Worm (Caenorhabditis elegans): ENCODE data around the gene ZK180.7.

The ZK180.7 gene

DNA sequence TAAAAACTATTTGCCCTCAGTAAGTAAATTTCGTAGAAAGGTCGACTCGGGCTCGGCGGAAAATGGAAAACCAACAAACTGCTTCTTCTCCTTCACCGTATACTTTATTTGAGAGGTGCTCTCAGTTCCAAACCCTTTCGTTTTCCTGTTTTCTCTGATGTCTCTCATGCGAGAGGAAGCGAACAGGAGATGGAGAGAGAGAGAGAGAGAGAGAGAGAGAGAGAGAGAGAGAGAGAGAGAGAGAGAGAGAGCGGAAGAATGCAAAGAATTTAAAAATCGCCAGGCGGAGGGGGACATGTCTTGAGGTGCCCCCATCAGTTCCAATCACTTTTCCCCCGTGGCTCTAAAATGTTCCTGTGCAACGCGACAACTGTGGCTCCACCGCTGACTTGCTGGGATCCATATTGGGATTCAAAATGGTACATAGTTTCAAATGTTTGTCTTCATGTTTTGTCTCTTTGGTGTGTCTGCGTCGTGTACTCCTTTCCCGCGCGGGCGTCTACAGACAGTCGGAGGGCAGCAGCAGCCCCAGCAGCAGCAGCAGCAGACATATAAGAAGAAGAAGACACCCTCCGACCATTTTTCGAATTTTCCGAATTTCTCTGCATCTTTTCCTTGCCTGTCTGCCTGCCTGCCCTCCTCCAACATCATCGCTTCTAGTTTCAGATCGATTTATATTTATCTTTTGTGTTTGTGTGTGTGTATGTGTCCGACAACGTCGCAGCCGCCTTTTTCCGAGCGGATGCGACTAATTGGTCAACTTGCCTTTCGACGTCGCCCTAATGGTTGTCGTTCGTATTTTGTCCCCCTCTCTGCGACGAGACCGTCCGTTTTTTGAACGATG is 35.8 kb upstream of the ZK180.7 start, which contains the start of gene R08C7.11 (continued):
- TF ChIP-seq nfya-1 (tag; optimal IDR thresholded peaks at IDR 0.05): peak; percentile 16
- TF ChIP-seq npax-4 (tag; optimal IDR thresholded peaks at IDR 0.05): no peak
- TF ChIP-seq sdc-2 (tag; optimal IDR thresholded peaks at IDR 0.05): peak; percentile 50
- TF ChIP-seq unc-55 (GFP tag; optimal IDR thresholded peaks at IDR 0.05): no peak
- TF ChIP-seq nhr-11 (tag; optimal IDR thresholded peaks at IDR 0.05): no peak
- peak; percentile 17 for TF ChIP-seq ceh-6 (GFP tag; optimal IDR thresholded peaks at IDR 0.05)

ce11 chrIV:4456658-4457057 is 33.7 kb upstream of the ZK180.7 start:
- TF ChIP-seq unc-86 (tag; optimal IDR thresholded peaks at IDR 0.05) (no peak), rnt-1 (tag; optimal IDR thresholded peaks at IDR 0.05) (no peak), ceh-30 (tag; optimal IDR thresholded peaks at IDR 0.05) (no peak)

DNA sequence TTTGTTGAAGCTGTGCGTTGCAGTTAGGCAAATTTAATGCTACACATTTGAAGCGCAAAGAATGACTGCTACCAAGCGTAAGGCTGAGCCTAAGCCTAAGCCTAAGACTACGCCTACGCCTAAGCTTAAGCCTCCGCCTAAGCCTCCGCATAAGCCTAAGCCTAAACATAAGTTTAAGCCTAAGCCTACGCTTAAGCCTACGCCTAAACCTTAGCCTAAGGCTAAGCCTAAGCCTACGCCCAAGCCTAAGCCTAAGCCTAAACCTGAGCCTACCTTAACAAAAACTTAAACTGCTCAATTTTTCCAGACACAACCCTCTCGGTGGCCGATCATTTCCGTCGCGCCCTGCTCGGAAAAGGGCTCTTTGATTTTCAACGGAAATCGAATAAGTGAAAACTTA is 31.0 kb upstream of the ZK180.7 start:
- TF ChIP-seq npax-4 (tag; optimal IDR thresholded peaks at IDR 0.05) (no peak), dve-1 (tag; optimal IDR thresholded peaks at IDR 0.05) (no peak), K02D7.2 (tag; optimal IDR thresholded peaks at IDR 0.05) (no peak), nfya-1 (tag; optimal IDR thresholded peaks at IDR 0.05) (no peak), hlh-15 (tag; optimal IDR thresholded peaks at IDR 0.05) (no peak), tbx-7 (tag; optimal IDR thresholded peaks at IDR 0.05) (no peak), unc-3 (GFP tag; conservative IDR thresholded peaks at IDR 0.05) (no peak), unc-3 (tag; optimal IDR thresholded peaks at IDR 0.05) (no peak), sdc-2 (tag; optimal IDR thresholded peaks at IDR 0.05) (no peak), unc-42 (tag; optimal IDR thresholded peaks at IDR 0.05) (no peak), ceh-48 (tag; optimal IDR thresholded peaks at IDR 0.05) (no peak), gmeb-2 (tag; optimal IDR thresholded peaks at IDR 0.05) (no peak), ama-1 (optimal IDR thresholded peaks at IDR 0.05) (no peak), K09A11.1 (tag; optimal IDR thresholded peaks at IDR 0.05; ENCODE audit: insufficient read depth) (no peak), nhr-11 (tag; optimal IDR thresholded peaks at IDR 0.05) (no peak), zip-5 (tag; optimal IDR thresholded peaks at IDR 0.05) (no peak), ceh-24 (tag; optimal IDR thresholded peaks at IDR 0.05) (no peak)

- TF ChIP-seq madf-2 (tag; optimal IDR thresholded peaks at IDR 0.05) (no peak), odd-2 (tag; optimal IDR thresholded peaks at IDR 0.05) (no peak), ceh-31 (tag; optimal IDR thresholded peaks at IDR 0.05) (no peak), nhr-232 (tag; optimal IDR thresholded peaks at IDR 0.05) (no peak), unc-86 (tag; optimal IDR thresholded peaks at IDR 0.05) (no peak), unc-3 (GFP tag; conservative IDR thresholded peaks at IDR 0.05) (no peak), unc-3 (tag; optimal IDR thresholded peaks at IDR 0.05) (no peak), lin-11 (tag; optimal IDR thresholded peaks at IDR 0.05) (no peak), ceh-19 (GFP tag; optimal IDR thresholded peaks at IDR 0.05) (no peak), unc-55 (GFP tag; optimal IDR thresholded peaks at IDR 0.05) (no peak)
Observed at ce11 chrIV:4463132-4463531, 27.2 kb upstream of the ZK180.7 start, which contains the start of gene M01H9.2. Gene M01H9.2, minus strand, starts transcription at chrIV:4463232.

DNA sequence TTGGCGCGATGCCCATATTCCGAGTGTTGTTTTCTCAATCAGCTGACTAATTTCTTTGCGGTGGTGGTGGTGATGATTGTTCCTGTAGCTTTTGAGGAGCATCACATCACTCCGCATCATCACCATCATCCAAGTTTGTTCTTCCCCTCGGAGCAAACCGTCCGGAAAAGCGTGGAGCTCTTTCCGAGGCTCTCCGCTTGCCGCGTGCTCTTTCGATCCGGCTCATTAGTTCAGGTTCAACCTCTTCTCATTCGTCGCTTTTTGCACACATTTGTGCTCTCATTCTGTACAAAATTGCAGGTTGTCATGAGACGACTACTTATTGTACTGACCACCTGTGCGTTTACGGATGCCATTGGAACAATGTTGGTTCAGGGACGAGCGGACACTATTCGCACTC is 25.2 kb upstream of the ZK180.7 start, which contains the start of gene M01H9.5:
Gene M01H9.5 (plus strand): TSS at position 301 of the 400 bp plus-strand sequence.
- TF ChIP-seq ceh-34 (tag; optimal IDR thresholded peaks at IDR 0.05) (no peak), ama-1 (optimal IDR thresholded peaks at IDR 0.05) (no peak), mec-3 (tag; optimal IDR thresholded peaks at IDR 0.05; ENCODE audit: borderline replicate concordance) (no peak), ceh-24 (tag; optimal IDR thresholded peaks at IDR 0.05) (no peak), ceh-2 (tag; optimal IDR thresholded peaks at IDR 0.05) (no peak), tbx-2 (tag; optimal IDR thresholded peaks at IDR 0.05) (no peak), unc-55 (GFP tag; optimal IDR thresholded peaks at IDR 0.05) (no peak), eyg-1 (tag; optimal IDR thresholded peaks at IDR 0.05) (no peak), che-1 (tag; optimal IDR thresholded peaks at IDR 0.05) (no peak), lim-6 (tag; optimal IDR thresholded peaks at IDR 0.05) (no peak), hlh-13 (GFP tag; optimal IDR thresholded peaks at IDR 0.05) (no peak)
